Worm (Caenorhabditis elegans): Measurements from ENCODE around the gene inx-18.

Gene inx-18

ce11 chrIV:622989-623388 is 16.8 kb downstream of the inx-18 start:
- TF ChIP-seq ceh-22 (tag; optimal IDR thresholded peaks at IDR 0.05) (no peak), hlh-13 (GFP tag; optimal IDR thresholded peaks at IDR 0.05) (no peak), hlh-6 (tag; optimal IDR thresholded peaks at IDR 0.05) (no peak), tbx-2 (tag; optimal IDR thresholded peaks at IDR 0.05) (no peak), pha-2 (tag; optimal IDR thresholded peaks at IDR 0.05) (no peak), pros-1 (tag; optimal IDR thresholded peaks at IDR 0.05) (no peak), ceh-34 (tag; optimal IDR thresholded peaks at IDR 0.05) (no peak), gmeb-2 (tag; optimal IDR thresholded peaks at IDR 0.05) (no peak), pax-1 (tag; optimal IDR thresholded peaks at IDR 0.05) (no peak), sdc-2 (tag; optimal IDR thresholded peaks at IDR 0.05) (no peak), odd-2 (tag; optimal IDR thresholded peaks at IDR 0.05) (no peak), ceh-30 (tag; optimal IDR thresholded peaks at IDR 0.05) (no peak), sox-4 (tag; optimal IDR thresholded peaks at IDR 0.05) (no peak), hlh-8 (tag; optimal IDR thresholded peaks at IDR 0.05) (no peak), ceh-48 (tag; optimal IDR thresholded peaks at IDR 0.05) (no peak), C08G9.2 (tag; optimal IDR thresholded peaks at IDR 0.05) (no peak), nfya-1 (tag; optimal IDR thresholded peaks at IDR 0.05) (no peak), sox-2 (GFP tag; IDR thresholded peaks at IDR 0.05) (no peak), dve-1 (tag; optimal IDR thresholded peaks at IDR 0.05) (no peak), K02D7.2 (tag; optimal IDR thresholded peaks at IDR 0.05) (no peak)

- TF ChIP-seq unc-42 (tag; optimal IDR thresholded peaks at IDR 0.05) = no peak
- TF ChIP-seq npax-4 (tag; optimal IDR thresholded peaks at IDR 0.05) = no peak
- no peak for TF ChIP-seq pha-2 (tag; optimal IDR thresholded peaks at IDR 0.05)
- no peak for TF ChIP-seq T23F11.4 (GFP tag; optimal IDR thresholded peaks at IDR 0.05)
- TF ChIP-seq fax-1 (tag; optimal IDR thresholded peaks at IDR 0.05) = no peak
- no peak for TF ChIP-seq nhr-11 (tag; optimal IDR thresholded peaks at IDR 0.05)
- no peak for TF ChIP-seq pqm-1 (tag; optimal IDR thresholded peaks at IDR 0.05)
- TF ChIP-seq unc-86 (tag; optimal IDR thresholded peaks at IDR 0.05) = no peak
- no peak for TF ChIP-seq dve-1 (tag; optimal IDR thresholded peaks at IDR 0.05)
- no peak for TF ChIP-seq ztf-16 (tag; optimal IDR thresholded peaks at IDR 0.05)
Measured at ce11 chrIV:623876-624275, 17.7 kb downstream of the inx-18 start.

DNA sequence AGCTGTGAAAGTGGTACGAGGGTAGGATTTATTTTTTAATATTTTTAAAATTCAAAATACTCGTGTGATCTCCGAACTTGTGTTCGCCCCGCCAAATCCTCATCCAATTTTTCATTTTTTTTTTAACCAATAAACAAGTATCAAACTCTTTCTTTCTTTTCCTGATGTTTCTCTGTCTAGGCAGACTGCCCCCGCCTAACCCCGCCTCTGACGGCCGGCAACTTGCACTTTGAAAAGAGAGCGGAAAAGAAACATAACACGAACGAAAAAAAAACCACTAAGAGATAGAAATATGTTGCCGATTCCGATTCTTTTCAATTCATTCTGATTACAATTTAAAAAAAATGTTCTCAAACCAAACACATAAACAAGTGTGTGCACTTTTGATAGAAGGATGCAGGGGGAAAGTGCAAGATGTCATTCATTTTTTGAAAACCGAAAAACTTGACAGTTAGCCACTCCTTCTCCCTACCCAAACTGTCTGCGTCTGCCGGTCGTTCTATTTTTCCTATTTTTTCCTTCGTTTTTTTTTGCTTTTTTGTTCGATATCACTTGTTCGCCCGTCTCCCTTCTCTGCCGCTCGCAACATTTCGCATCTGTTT is 19.9 kb downstream of the inx-18 start:
- TF ChIP-seq ceh-22 (tag; optimal IDR thresholded peaks at IDR 0.05) (no peak), ama-1 (optimal IDR thresholded peaks at IDR 0.05) (no peak), ceh-45 (GFP tag; IDR thresholded peaks at IDR 0.05) (no peak), sox-4 (tag; optimal IDR thresholded peaks at IDR 0.05) (no peak), ceh-31 (tag; optimal IDR thresholded peaks at IDR 0.05) (no peak), ztf-16 (tag; optimal IDR thresholded peaks at IDR 0.05) (no peak)

DNA sequence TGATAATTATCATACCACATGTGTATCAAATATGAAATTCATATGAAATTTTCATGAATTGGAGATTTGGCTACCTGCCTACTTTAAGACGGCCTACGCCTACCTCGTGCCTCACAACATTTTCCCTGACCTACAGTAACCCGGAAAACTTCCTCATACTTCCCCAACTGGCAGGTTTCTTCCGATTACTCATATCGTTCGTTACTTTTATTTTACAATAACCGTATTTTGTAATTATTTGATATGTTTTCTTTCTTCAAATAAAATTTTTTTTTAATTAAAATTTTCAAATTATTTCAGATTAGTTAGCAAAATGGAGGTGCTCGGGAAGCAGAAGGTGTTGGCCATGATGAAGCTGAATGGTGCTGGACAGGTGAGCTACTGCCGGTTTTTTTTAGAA is 21.1 kb downstream of the inx-18 start, which contains the start of gene nhr-76:
TSS of gene nhr-76 (plus strand) at position 301 of the 400 bp plus-strand sequence.
- TF ChIP-seq pat-9 (tag; optimal IDR thresholded peaks at IDR 0.05) = no peak
- no peak for TF ChIP-seq fax-1 (tag; optimal IDR thresholded peaks at IDR 0.05)
- no peak for TF ChIP-seq elt-4 (tag; optimal IDR thresholded peaks at IDR 0.05)
- no peak for TF ChIP-seq ahr-1 (tag; optimal IDR thresholded peaks at IDR 0.05)
- TF ChIP-seq mec-3 (tag; optimal IDR thresholded peaks at IDR 0.05; ENCODE audit: borderline replicate concordance) = no peak
- TF ChIP-seq ref-2 (tag; optimal IDR thresholded peaks at IDR 0.05) = no peak
- TF ChIP-seq syd-9 (tag; optimal IDR thresholded peaks at IDR 0.05) = no peak
- TF ChIP-seq nhr-11 (tag; optimal IDR thresholded peaks at IDR 0.05) = no peak
- no peak for TF ChIP-seq ceh-2 (tag; optimal IDR thresholded peaks at IDR 0.05)
- no peak for TF ChIP-seq C38D4.7 (GFP tag; optimal IDR thresholded peaks at IDR 0.05)
- TF ChIP-seq ceh-9 (tag; optimal IDR thresholded peaks at IDR 0.05) = no peak
- no peak for TF ChIP-seq unc-42 (tag; optimal IDR thresholded peaks at IDR 0.05)
- TF ChIP-seq ceh-48 (tag; optimal IDR thresholded peaks at IDR 0.05) = no peak
- TF ChIP-seq madf-2 (tag; optimal IDR thresholded peaks at IDR 0.05) = no peak
- no peak for TF ChIP-seq pag-3 (tag; optimal IDR thresholded peaks at IDR 0.05; ENCODE audit: borderline replicate concordance)
